Worm (Caenorhabditis elegans) whole organism, L4 larva: Measurements from ENCODE around the gene flcn-1.

Experiments
- ama-1 ChIP-seq: fragments of 150-350 bp; optimal IDR thresholded peaks from 2 replicates; lab custom pipeline; 2014; ENCODE audit warnings: inconsistent platforms, mixed read lengths
- ceh-28 ChIP-seq: fragments of 150-350 bp; optimal IDR thresholded peaks from 2 replicates; lab custom pipeline; 2014; ENCODE audit warnings: missing biosample characterization, missing genetic modification reagents, missing genetic modification characterization
- daf-8 ChIP-seq: fragments of 200-800 bp; sonication (Bioruptor generic); IDR thresholded peaks from 2 replicates; pipeline ENCODE4 v1.3.6; 2022; ENCODE audit warnings: missing genetic modification characterization, missing compliant biosample characterization
- hlh-11 ChIP-seq: fragments of 200-800 bp; sonication (Bioruptor generic); optimal IDR thresholded peaks from 2 replicates; lab custom pipeline; 2018; ENCODE audit warnings: mild to moderate bottlenecking, missing genetic modification characterization, missing compliant biosample characterization
- nhr-102 ChIP-seq: sonication (generic microtip); optimal IDR thresholded peaks from 2 replicates; lab custom pipeline; 2016; ENCODE audit warnings: mild to moderate bottlenecking, missing genetic modification characterization, moderate library complexity, missing compliant biosample characterization
- unc-62 ChIP-seq, 3 experiments: fragments of 150-350 bp in 1 of 3; sonication (generic microtip); optimal IDR thresholded peaks in 2 of 3; peaks in 1 of 3; 1 replicate in 1 of 3; 2 replicates in 2 of 3; lab custom pipeline; 2014 to 2017; ENCODE audit warnings: missing biosample characterization in 3 of 3, missing genetic modification characterization in 3 of 3, missing genetic modification reagents in 3 of 3, missing genotype in 1 of 3

DNA sequence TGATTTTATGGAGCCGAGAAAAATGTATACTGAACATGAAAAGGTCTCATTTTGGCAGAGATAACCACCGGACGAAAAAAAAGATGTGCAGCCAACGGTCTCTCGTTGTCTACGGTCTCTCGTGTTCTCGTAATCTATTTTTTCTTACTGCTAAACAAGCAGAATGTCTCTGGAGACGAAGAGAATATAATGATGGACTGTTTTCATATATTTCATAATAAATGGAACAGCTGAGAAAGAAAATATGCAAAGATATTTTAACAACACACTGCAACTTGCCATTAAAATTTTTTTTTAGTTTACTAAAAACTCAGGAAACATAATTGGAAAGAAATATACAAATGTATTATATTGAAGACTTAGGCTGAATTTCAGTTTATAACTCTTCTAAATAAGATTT lies 1.5 kb downstream of the flcn-1 start:
- TF ChIP-seq unc-62 (GFP tag; optimal IDR thresholded peaks at IDR 0.05 in 1 of 2; lab: Kevin White, UChicago) (no peak), unc-62 (tag; optimal IDR thresholded peaks at IDR 0.05; lab: Kevin White, UChicago) (no peak), ama-1 (no peak), ceh-28 (tag; lab: Kevin White, UChicago) (no peak), daf-8 (no peak), hlh-11 (tag; lab: Kevin White, UChicago) (peak; percentile 19), nhr-102 (tag; lab: Kevin White, UChicago) (no peak)
